Fruit fly (Drosophila melanogaster) whole organism, prepupa: Measurements from ENCODE around the gene Hsp70Ba.
A peak's percentile ranks its signal among the peaks of the same experiment; 100 is the strongest.

Experiments used
- CG10631 ChIP-seq: fragments of 200-800 bp; sonication (Bioruptor generic); optimal IDR thresholded peaks from 2 replicates; lab custom pipeline; 2016; ENCODE audit warnings: missing biosample characterization, missing genetic modification characterization
- CG10669 ChIP-seq: fragments of 200-800 bp; sonication (Bioruptor generic); optimal IDR thresholded peaks from 3 replicates; lab custom pipeline; 2018; ENCODE audit warnings: missing biosample characterization, mild to moderate bottlenecking, missing genetic modification characterization, moderate library complexity
- CG11294 ChIP-seq: fragments of 200-800 bp; sonication (Bioruptor generic); IDR thresholded peaks from 2 replicates; pipeline ENCODE4 v1.3.6; 2022; ENCODE audit warnings: missing biosample characterization, missing genetic modification characterization
- CG11902 ChIP-seq: fragments of 200-800 bp; sonication (Bioruptor generic); optimal IDR thresholded peaks from 3 replicates; lab custom pipeline; 2016; ENCODE audit warnings: missing biosample characterization, missing genetic modification characterization
- CG15336 ChIP-seq: fragments of 200-800 bp; sonication (Bioruptor generic); IDR thresholded peaks from 2 replicates; pipeline ENCODE4 v1.3.6; 2022; ENCODE audit warnings: missing biosample characterization, missing genetic modification characterization
- CG3032 ChIP-seq: fragments of 200-800 bp; optimal IDR thresholded peaks from 2 replicates; lab custom pipeline; 2019; ENCODE audit warnings: missing biosample characterization, mild to moderate bottlenecking, missing genetic modification characterization, moderate library complexity
- CG31627 ChIP-seq: fragments of 200-800 bp; sonication (Bioruptor generic); optimal IDR thresholded peaks from 3 replicates; lab custom pipeline; 2016; ENCODE audit warnings: missing biosample characterization, missing genetic modification characterization
- CG34406 ChIP-seq: fragments of 200-800 bp; sonication (Bioruptor generic); optimal IDR thresholded peaks from 3 replicates; lab custom pipeline; 2016; ENCODE audit warnings: missing biosample characterization, missing genetic modification characterization
- CG4318 ChIP-seq: fragments of 200-800 bp; sonication (Bioruptor generic); optimal IDR thresholded peaks from 3 replicates; lab custom pipeline; 2017; ENCODE audit warnings: missing biosample characterization, mild to moderate bottlenecking, missing genetic modification characterization
- CG6792 ChIP-seq: fragments of 200-800 bp; sonication (Bioruptor generic); optimal IDR thresholded peaks from 3 replicates; lab custom pipeline; 2016; ENCODE audit warnings: missing biosample characterization, missing genetic modification characterization
- CG7368 ChIP-seq: fragments of 200-800 bp; sonication (Bioruptor generic); optimal IDR thresholded peaks from 3 replicates; lab custom pipeline; 2016; ENCODE audit warnings: missing biosample characterization, missing genetic modification characterization
- CG8119 ChIP-seq: fragments of 200-800 bp; sonication (Bioruptor generic); IDR thresholded peaks from 3 replicates; pipeline ENCODE4 v1.3.6; 2022; ENCODE audit warnings: missing biosample characterization, missing genetic modification characterization
- CG8319 ChIP-seq: fragments of 200-800 bp; sonication (Bioruptor generic); optimal IDR thresholded peaks from 3 replicates; lab custom pipeline; 2016; ENCODE audit warnings: missing biosample characterization, missing genetic modification characterization
- CG8632 ChIP-seq: fragments of 200-800 bp; sonication (Bioruptor generic); optimal IDR thresholded peaks from 3 replicates; lab custom pipeline; 2016; ENCODE audit warnings: missing biosample characterization, missing genetic modification characterization
- CG9139 ChIP-seq: fragments of 200-800 bp; sonication (Bioruptor generic); optimal IDR thresholded peaks from 3 replicates; lab custom pipeline; 2017; ENCODE audit warnings: missing biosample characterization, mild to moderate bottlenecking, missing genetic modification characterization
- Eip75B ChIP-seq: fragments of 200-800 bp; sonication (Bioruptor generic); optimal IDR thresholded peaks from 3 replicates; lab custom pipeline; 2016; ENCODE audit warnings: missing biosample characterization, missing genetic modification characterization
- Eip78C ChIP-seq: fragments of 200-800 bp; sonication (Bioruptor generic); peaks from one replicate; lab custom pipeline; 2016; ENCODE audit warnings: missing biosample characterization, missing genetic modification characterization
- Ets96B ChIP-seq: fragments of 200-800 bp; optimal IDR thresholded peaks from 2 replicates; lab custom pipeline; 2019; ENCODE audit warnings: missing biosample characterization, mild to moderate bottlenecking, missing genetic modification characterization, moderate library complexity
- Hr38 ChIP-seq: sonication (Bioruptor generic); optimal IDR thresholded peaks from 2 replicates; lab custom pipeline; 2016; ENCODE audit warnings: missing biosample characterization, missing genetic modification characterization
- Hr39 ChIP-seq: fragments of 200-800 bp; sonication (Bioruptor generic); optimal IDR thresholded peaks from 2 replicates; lab custom pipeline; 2016; ENCODE audit warnings: missing biosample characterization, missing genetic modification characterization
- Hr4 ChIP-seq: fragments of 200-800 bp; sonication (Bioruptor generic); optimal IDR thresholded peaks from 3 replicates; lab custom pipeline; 2016; ENCODE audit warnings: missing biosample characterization, missing genetic modification characterization
- Lpt ChIP-seq: fragments of 200-800 bp; sonication (Bioruptor generic); optimal IDR thresholded peaks from 3 replicates; lab custom pipeline; 2016; ENCODE audit warnings: missing biosample characterization, missing genetic modification characterization
- Met ChIP-seq: fragments of 200-800 bp; sonication (Bioruptor generic); optimal IDR thresholded peaks from 3 replicates; lab custom pipeline; 2016; ENCODE audit warnings: missing biosample characterization, missing genetic modification characterization
- OdsH ChIP-seq: fragments of 200-800 bp; sonication (Bioruptor generic); optimal IDR thresholded peaks from 3 replicates; lab custom pipeline; 2016; ENCODE audit warnings: missing biosample characterization, missing genetic modification characterization
- Sox14 ChIP-seq: fragments of 200-800 bp; sonication (Bioruptor generic); optimal IDR thresholded peaks from 3 replicates; lab custom pipeline; 2016; ENCODE audit warnings: missing biosample characterization, missing genetic modification characterization
- Sox15 ChIP-seq: fragments of 200-800 bp; sonication (Bioruptor generic); optimal IDR thresholded peaks from 3 replicates; lab custom pipeline; 2016; ENCODE audit warnings: missing biosample characterization, missing genetic modification characterization
- dac ChIP-seq: fragments of 200-800 bp; sonication (Bioruptor generic); optimal IDR thresholded peaks from 2 replicates; lab custom pipeline; 2017; ENCODE audit warnings: missing biosample characterization, mild to moderate bottlenecking, missing genetic modification characterization
- dsx ChIP-seq: fragments of 200-800 bp; optimal IDR thresholded peaks from 3 replicates; lab custom pipeline; 2019; ENCODE audit warnings: missing biosample characterization, mild to moderate bottlenecking, missing genetic modification characterization, moderate library complexity; ENCODE audit not compliant: poor library complexity, severe bottlenecking
- esn ChIP-seq: fragments of 200-800 bp; sonication (Bioruptor generic); optimal IDR thresholded peaks from 2 replicates; lab custom pipeline; 2016; ENCODE audit warnings: missing biosample characterization, mild to moderate bottlenecking, missing genetic modification characterization, moderate library complexity
- fd59A ChIP-seq: fragments of 200-800 bp; sonication (Bioruptor generic); optimal IDR thresholded peaks from 2 replicates; lab custom pipeline; 2017; ENCODE audit warnings: missing biosample characterization, mild to moderate bottlenecking, missing genetic modification characterization, missing genetic modification reagents
- fkh ChIP-seq: fragments of 200-800 bp; sonication (Bioruptor generic); optimal IDR thresholded peaks from 3 replicates; lab custom pipeline; 2017; ENCODE audit warnings: missing biosample characterization, mild to moderate bottlenecking, missing genetic modification characterization, moderate library complexity
- lz ChIP-seq: fragments of 200-800 bp; sonication (Bioruptor generic); optimal IDR thresholded peaks from 3 replicates; lab custom pipeline; 2016; ENCODE audit warnings: missing biosample characterization, missing genetic modification characterization
- salr ChIP-seq, 2 experiments: fragments of 200-800 bp; sonication (Bioruptor generic); optimal IDR thresholded peaks; 3 replicates each; lab custom pipeline; 2016 to 2018; ENCODE audit warnings: missing biosample characterization in 2 of 2, missing genetic modification characterization in 2 of 2, mild to moderate bottlenecking in 1 of 2
- svp ChIP-seq: fragments of 200-800 bp; sonication (Bioruptor generic); peaks from one replicate; lab custom pipeline; 2016; ENCODE audit warnings: missing biosample characterization, missing genetic modification characterization
- vri ChIP-seq: fragments of 200-800 bp; sonication (Bioruptor generic); optimal IDR thresholded peaks from 3 replicates; lab custom pipeline; 2016; ENCODE audit warnings: missing biosample characterization, mild to moderate bottlenecking, missing genetic modification characterization

The Hsp70Ba gene

DNA sequence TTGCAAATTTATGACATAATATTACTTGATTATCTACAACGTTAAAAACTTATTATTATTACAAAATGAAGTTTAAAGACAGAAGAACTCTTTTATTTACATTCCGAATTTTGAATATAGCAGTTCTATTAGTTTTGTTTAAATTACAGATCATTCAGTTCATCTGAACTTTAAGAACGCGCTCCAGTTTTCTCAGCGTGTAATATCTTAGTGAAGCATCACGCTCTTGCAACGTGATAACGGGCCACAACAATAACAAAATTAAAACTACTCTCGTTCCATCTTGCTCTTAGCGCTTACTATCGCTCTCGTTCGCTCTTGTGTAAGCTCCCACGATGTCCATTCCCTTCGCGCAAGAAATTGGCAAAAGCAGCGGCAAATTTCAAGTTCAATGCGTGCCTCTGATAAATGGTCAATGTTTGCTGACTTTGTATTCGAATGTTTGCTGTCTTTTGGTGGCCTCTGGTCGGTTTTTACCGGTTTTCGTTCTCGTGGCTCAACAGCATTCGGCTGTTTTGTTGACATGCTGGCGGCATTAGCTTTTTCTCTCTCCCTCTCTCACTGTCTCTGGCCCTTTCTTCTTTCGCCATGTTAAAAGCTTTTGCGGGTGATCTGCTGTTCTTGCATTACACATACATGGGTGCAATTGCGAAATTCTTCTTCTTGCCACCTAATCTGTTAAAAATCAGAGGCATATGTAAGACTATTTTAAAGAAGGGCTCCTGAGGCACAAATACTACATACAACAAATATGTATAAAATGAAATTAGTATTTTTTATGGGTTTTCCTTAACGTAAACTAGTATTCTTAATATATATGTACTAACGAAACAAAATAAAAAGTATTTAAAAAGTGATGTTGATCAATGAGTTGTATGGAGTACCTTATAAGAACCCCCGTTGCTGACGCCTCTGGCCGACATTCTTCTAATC lies 24.7 kb downstream of the Hsp70Ba start (continued):
- TF ChIP-seq dac (peak; percentile 12), CG11294 (GFP tag; lab: Robert Waterston, UW) (no peak), Sox15 (GFP tag; lab: Kevin White, UChicago) (no peak), CG8632 (no peak), Sox14 (peak; percentile 39), CG34406 (GFP tag; lab: Kevin White, UChicago) (peak; percentile 42), CG15336 (peak; percentile 68), esn (GFP tag; lab: Kevin White, UChicago) (peak; percentile 54), CG8319 (GFP tag; lab: Kevin White, UChicago) (no peak), Lpt (GFP tag; lab: Kevin White, UChicago) (peak; percentile 33), dsx (GFP tag; lab: Kevin White, UChicago) (peak; percentile 88), CG6792 (GFP tag; lab: Kevin White, UChicago) (peak; percentile 19), Hr39 (GFP tag; lab: Kevin White, UChicago) (peak; percentile 46), salr (GFP tag; optimal IDR thresholded peaks at IDR 0.05; lab: Kevin White, UChicago) (peak in 1 of 2 experiments; percentile 57), CG10631 (GFP tag; lab: Kevin White, UChicago) (peak; percentile 45), fd59A (no peak), lz (peak; percentile 45), OdsH (peak; percentile 54), Ets96B (tag; lab: Kevin White, UChicago) (peak; percentile 58), fkh (GFP tag; lab: Kevin White, UChicago) (peak; percentile 68)

DNA sequence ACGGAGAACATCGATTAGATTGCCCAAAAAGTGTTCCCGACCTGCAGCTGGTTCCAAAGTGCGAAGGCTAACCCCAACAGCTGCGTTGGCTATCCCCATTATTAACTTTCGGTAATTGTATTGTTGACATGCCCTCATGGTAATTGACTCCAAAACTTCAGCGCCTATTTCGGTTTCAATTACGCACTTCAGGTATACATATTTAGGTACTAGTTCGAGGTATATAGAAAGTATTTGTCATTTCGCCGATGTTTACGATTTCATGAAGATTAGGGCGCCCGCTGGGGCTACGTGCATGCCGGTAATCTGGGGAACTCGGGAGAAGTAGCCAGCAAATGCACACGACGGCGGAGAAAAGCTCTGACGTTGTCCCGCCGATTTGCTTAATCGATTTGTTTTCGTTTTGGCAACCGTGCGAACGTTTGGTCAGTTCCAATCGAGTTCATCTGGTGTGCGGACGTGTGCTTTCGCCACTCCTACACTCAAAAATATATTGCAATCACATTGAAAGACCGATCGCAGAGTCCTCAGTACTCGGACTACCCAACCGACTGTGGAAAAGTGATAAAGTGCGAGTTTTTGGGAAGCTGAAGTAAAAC lies 26.5 kb downstream of the Hsp70Ba start:
- TF ChIP-seq CG3032 (tag; lab: Kevin White, UChicago): no peak
- TF ChIP-seq CG31627 (GFP tag; lab: Kevin White, UChicago): no peak
- TF ChIP-seq CG6792 (GFP tag; lab: Kevin White, UChicago): no peak
- TF ChIP-seq vri (GFP tag; lab: Kevin White, UChicago): peak; percentile 70
- TF ChIP-seq Hr39 (GFP tag; lab: Kevin White, UChicago): no peak
- TF ChIP-seq CG4318 (GFP tag; lab: Kevin White, UChicago): no peak
- no peak for TF ChIP-seq CG9139
- TF ChIP-seq esn (GFP tag; lab: Kevin White, UChicago): no peak
- no peak for TF ChIP-seq CG8632
- TF ChIP-seq CG8119: 0 out of 3 replicates have a peak, but pooled peaks have one; percentile 32
- no peak for TF ChIP-seq Eip75B (GFP tag; lab: Kevin White, UChicago)
- TF ChIP-seq Met: no peak
- TF ChIP-seq CG10669 (GFP tag; lab: Kevin White, UChicago): no peak
- no peak for TF ChIP-seq CG7368 (GFP tag; lab: Kevin White, UChicago)
- TF ChIP-seq dsx (GFP tag; lab: Kevin White, UChicago): no peak
- no peak for TF ChIP-seq Hr38 (GFP tag; lab: Kevin White, UChicago)
- TF ChIP-seq svp (GFP tag; lab: Kevin White, UChicago): peak; percentile 53
- TF ChIP-seq CG10631 (GFP tag; lab: Kevin White, UChicago): no peak
- TF ChIP-seq Hr4 (GFP tag; lab: Kevin White, UChicago): no peak
- no peak for TF ChIP-seq CG11902
- peak; percentile 27 for TF ChIP-seq Eip78C (GFP tag; lab: Kevin White, UChicago)
- no peak for TF ChIP-seq salr (GFP tag; optimal IDR thresholded peaks at IDR 0.05; lab: Kevin White, UChicago)
